Worm (Caenorhabditis elegans): ENCODE data around the gene F45E10.2.

DNA sequence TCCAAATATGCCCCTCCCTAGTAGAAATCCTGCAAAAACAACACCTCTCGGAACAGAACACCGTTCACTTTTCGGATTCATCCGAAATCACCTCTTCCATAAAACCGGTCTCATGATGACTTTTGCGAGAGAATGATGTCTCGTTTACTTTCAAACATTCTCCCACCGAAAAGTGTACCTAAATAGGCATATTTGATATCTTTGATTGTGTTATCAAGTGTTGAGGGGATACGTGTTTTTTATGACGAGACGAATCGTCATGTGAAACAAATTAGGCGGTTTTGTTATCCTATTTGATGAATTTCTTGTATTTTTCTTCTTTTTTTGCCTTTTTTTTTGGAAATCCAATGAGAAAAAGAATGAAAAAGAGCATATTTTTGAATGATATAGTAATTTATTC is 39.9 kb downstream of the F45E10.2 start:
- no peak for TF ChIP-seq unc-55 (GFP tag; optimal IDR thresholded peaks at IDR 0.05)
- no peak for TF ChIP-seq ceh-18 (tag; optimal IDR thresholded peaks at IDR 0.05)
- TF ChIP-seq nfya-1 (tag; optimal IDR thresholded peaks at IDR 0.05), result no peak
- TF ChIP-seq unc-86 (tag; optimal IDR thresholded peaks at IDR 0.05), result no peak
- TF ChIP-seq fkh-10 (GFP tag; optimal IDR thresholded peaks at IDR 0.05), result no peak
- no peak for TF ChIP-seq sdc-2 (tag; optimal IDR thresholded peaks at IDR 0.05)

All from whole organism, late embryonic.